Worm (Caenorhabditis elegans) whole organism, L3 larva: ENCODE measurements around the gene fipr-6.
A peak's percentile ranks its signal among the peaks of the same experiment; 100 is the strongest.

Source experiments
- ZK546.5 ChIP-seq: sonication (generic microtip); optimal IDR thresholded peaks from 2 replicates; lab custom pipeline; 2017; ENCODE audit warnings: missing biosample characterization, missing genetic modification characterization
- aly-2 ChIP-seq: fragments of 150-350 bp; optimal IDR thresholded peaks from 2 replicates; lab custom pipeline; 2014; ENCODE audit warnings: missing biosample characterization, missing genetic modification characterization
- ama-1 ChIP-seq: fragments of 150-350 bp; optimal IDR thresholded peaks from 2 replicates; lab custom pipeline; 2018
- ceh-16 ChIP-seq: sonication (generic microtip); optimal IDR thresholded peaks from 2 replicates; lab custom pipeline; 2017; ENCODE audit warnings: missing biosample characterization, missing genetic modification characterization
- ceh-28 ChIP-seq: fragments of 150-350 bp; optimal IDR thresholded peaks from 2 replicates; lab custom pipeline; 2014; ENCODE audit warnings: missing biosample characterization, missing genetic modification reagents, missing genetic modification characterization
- ceh-82 ChIP-seq: fragments of 150-350 bp; optimal IDR thresholded peaks from 2 replicates; lab custom pipeline; 2014; ENCODE audit warnings: missing biosample characterization, missing genetic modification characterization
- ceh-9 ChIP-seq: sonication (generic microtip); optimal IDR thresholded peaks from 2 replicates; lab custom pipeline; 2018; ENCODE audit warnings: missing biosample characterization, missing genetic modification characterization
- egl-27 ChIP-seq: sonication (generic microtip); optimal IDR thresholded peaks from 4 replicates; lab custom pipeline; 2017; ENCODE audit warnings: missing biosample characterization, missing genetic modification reagents, missing genetic modification characterization
- egl-5 ChIP-seq: fragments of 150-350 bp; optimal IDR thresholded peaks from 2 replicates; lab custom pipeline; 2017; ENCODE audit warnings: missing biosample characterization, missing genetic modification reagents, missing genetic modification characterization, inconsistent platforms
- elt-1 ChIP-seq: fragments of 150-350 bp; optimal IDR thresholded peaks from 2 replicates; lab custom pipeline; 2014; ENCODE audit warnings: missing biosample characterization, missing genetic modification characterization
- elt-2 ChIP-seq: sonication (generic microtip); optimal IDR thresholded peaks from 2 replicates; lab custom pipeline; 2016; ENCODE audit warnings: missing genetic modification reagents, mild to moderate bottlenecking, missing genetic modification characterization, missing compliant biosample characterization
- eor-1 ChIP-seq, 2 experiments: fragments of 150-350 bp; optimal IDR thresholded peaks; 2 replicates each; lab custom pipeline; 2014 to 2018; ENCODE audit warnings: missing biosample characterization in 2 of 2, missing genetic modification characterization in 2 of 2
- fkh-10 ChIP-seq: sonication (generic microtip); optimal IDR thresholded peaks from 2 replicates; lab custom pipeline; 2017; ENCODE audit warnings: missing biosample characterization, missing genetic modification reagents, missing genetic modification characterization
- fkh-2 ChIP-seq: fragments of 150-350 bp; optimal IDR thresholded peaks from 2 replicates; lab custom pipeline; 2014; ENCODE audit warnings: missing biosample characterization, missing genetic modification reagents, missing genetic modification characterization
- fos-1 ChIP-seq: fragments of 150-350 bp; optimal IDR thresholded peaks from 2 replicates; lab custom pipeline; 2014; ENCODE audit warnings: missing biosample characterization, missing genetic modification characterization
- hmg-11 ChIP-seq: sonication (generic microtip); optimal IDR thresholded peaks from 2 replicates; lab custom pipeline; 2016; ENCODE audit warnings: missing genetic modification characterization, missing compliant biosample characterization
- jun-1 ChIP-seq: fragments of 150-350 bp; optimal IDR thresholded peaks from 2 replicates; lab custom pipeline; 2014; ENCODE audit warnings: missing biosample characterization, missing genetic modification reagents, missing genetic modification characterization
- lin-15B ChIP-seq: fragments of 150-350 bp; optimal IDR thresholded peaks from 2 replicates; lab custom pipeline; 2014; ENCODE audit warnings: missing biosample characterization, missing genetic modification characterization
- lin-39 ChIP-seq: fragments of 150-350 bp; optimal IDR thresholded peaks from 2 replicates; lab custom pipeline; 2018; ENCODE audit warnings: missing biosample characterization, missing genetic modification reagents, missing genetic modification characterization
- lsy-12 ChIP-seq: sonication (generic microtip); optimal IDR thresholded peaks from 2 replicates; lab custom pipeline; 2016; ENCODE audit warnings: mild to moderate bottlenecking, missing genetic modification characterization, missing compliant biosample characterization
- nfya-1 ChIP-seq: sonication (generic microtip); optimal IDR thresholded peaks from 2 replicates; lab custom pipeline; 2017; ENCODE audit warnings: missing genetic modification characterization, mild to moderate bottlenecking, missing compliant biosample characterization, antibody characterized with exemption, moderate library complexity; ENCODE audit not compliant: insufficient read depth
- nhr-11 ChIP-seq: fragments of 150-350 bp; optimal IDR thresholded peaks from 2 replicates; lab custom pipeline; 2014; ENCODE audit warnings: missing biosample characterization, missing genetic modification characterization
- nhr-23 ChIP-seq: fragments of 150-350 bp; optimal IDR thresholded peaks from 2 replicates; lab custom pipeline; 2014; ENCODE audit warnings: missing biosample characterization, missing genetic modification reagents, missing genetic modification characterization
- nhr-25 ChIP-seq: sonication (generic microtip); optimal IDR thresholded peaks from 2 replicates; lab custom pipeline; 2017; ENCODE audit warnings: missing biosample characterization, missing genetic modification characterization
- nhr-28 ChIP-seq: fragments of 150-350 bp; optimal IDR thresholded peaks from 2 replicates; lab custom pipeline; 2014; ENCODE audit warnings: missing biosample characterization, missing genetic modification characterization
- nhr-43 ChIP-seq: sonication (generic microtip); optimal IDR thresholded peaks from 2 replicates; lab custom pipeline; 2016; ENCODE audit warnings: mild to moderate bottlenecking, missing genetic modification characterization, missing compliant biosample characterization; ENCODE audit not compliant: poor library complexity, severe bottlenecking
- nhr-67 ChIP-seq: fragments of 150-350 bp; optimal IDR thresholded peaks from 2 replicates; lab custom pipeline; 2014; ENCODE audit warnings: missing biosample characterization, missing genetic modification characterization
- nhr-76 ChIP-seq: fragments of 150-350 bp; sonication (generic microtip); optimal IDR thresholded peaks from 5 replicates; lab custom pipeline; 2014; ENCODE audit warnings: missing biosample characterization, missing genetic modification characterization
- nhr-77 ChIP-seq: fragments of 150-350 bp; optimal IDR thresholded peaks from 2 replicates; lab custom pipeline; 2014; ENCODE audit warnings: missing biosample characterization, missing genetic modification characterization
- pha-4 ChIP-seq: fragments of 150-350 bp; optimal IDR thresholded peaks from 2 replicates; lab custom pipeline; 2014; ENCODE audit warnings: missing biosample characterization, missing genetic modification reagents, missing genetic modification characterization
- pqm-1 ChIP-seq: fragments of 150-350 bp; optimal IDR thresholded peaks from 2 replicates; lab custom pipeline; 2017; ENCODE audit warnings: missing biosample characterization, missing genetic modification characterization, inconsistent platforms
- skn-1 ChIP-seq: fragments of 150-350 bp; optimal IDR thresholded peaks from 2 replicates; lab custom pipeline; 2014; ENCODE audit warnings: missing biosample characterization, missing genetic modification characterization
- snpc-4 ChIP-seq: fragments of 150-350 bp; optimal IDR thresholded peaks from 2 replicates; lab custom pipeline; 2014; ENCODE audit warnings: missing biosample characterization, missing genetic modification characterization
- tbx-2 ChIP-seq: sonication (generic microtip); optimal IDR thresholded peaks from 2 replicates; lab custom pipeline; 2016; ENCODE audit warnings: mild to moderate bottlenecking, missing genetic modification characterization, missing compliant biosample characterization
- unc-39 ChIP-seq: sonication (generic microtip); optimal IDR thresholded peaks from 4 replicates; lab custom pipeline; 2017; ENCODE audit warnings: missing biosample characterization, missing genetic modification characterization
- unc-62 ChIP-seq: fragments of 150-350 bp; sonication (generic microtip); optimal IDR thresholded peaks from 4 replicates; lab custom pipeline; 2014; ENCODE audit warnings: missing biosample characterization, missing genetic modification reagents, missing genetic modification characterization
- zag-1 ChIP-seq: fragments of 150-350 bp; optimal IDR thresholded peaks from 2 replicates; lab custom pipeline; 2014; ENCODE audit warnings: missing biosample characterization, missing genetic modification characterization
- ztf-11 ChIP-seq: fragments of 150-350 bp; optimal IDR thresholded peaks from 2 replicates; lab custom pipeline; 2014; ENCODE audit warnings: missing biosample characterization, missing genetic modification characterization
- ztf-4 ChIP-seq: fragments of 150-350 bp; optimal IDR thresholded peaks from 2 replicates; lab custom pipeline; 2014; ENCODE audit warnings: missing biosample characterization, missing genetic modification characterization

fipr-6 gene

DNA sequence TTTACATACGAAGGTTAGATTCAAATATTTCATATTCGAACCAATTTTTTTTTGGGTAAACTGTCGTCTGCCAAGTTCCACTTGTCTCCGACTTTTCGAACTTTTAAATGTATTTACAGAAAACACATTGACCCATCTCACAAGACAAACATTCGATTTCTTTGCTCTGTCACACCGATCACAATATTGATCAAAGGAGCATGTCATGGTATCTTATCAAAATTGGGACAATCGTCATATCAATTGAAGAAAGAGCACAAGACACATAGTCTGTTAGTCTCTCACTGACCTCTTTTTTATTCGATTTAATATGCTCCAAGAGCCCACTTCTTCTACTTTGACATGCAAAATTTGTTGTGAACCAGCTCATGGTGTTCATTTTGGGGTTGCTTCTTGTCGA is 25.0 kb downstream of the fipr-6 start, which contains the start of gene nhr-232:
Gene nhr-232, plus strand, starts transcription at position 121 of the 400 bp plus-strand sequence.
- peak; percentile 84 for TF ChIP-seq pqm-1 (tag; lab: Kevin White, UChicago)
- peak; percentile 70 for TF ChIP-seq pha-4 (tag; lab: Kevin White, UChicago)
- TF ChIP-seq jun-1, result peak; percentile 27
- TF ChIP-seq fos-1 (tag; lab: Kevin White, UChicago), result no peak
- no peak for TF ChIP-seq nhr-77 (tag; lab: Kevin White, UChicago)
- TF ChIP-seq elt-2 (tag; lab: Kevin White, UChicago), result peak; percentile 81
- TF ChIP-seq nhr-76 (tag; lab: Kevin White, UChicago), result no peak

- TF ChIP-seq elt-2 (tag; lab: Kevin White, UChicago) (no peak), nhr-25 (tag; lab: Kevin White, UChicago) (no peak), lin-39 (tag; lab: Kevin White, UChicago) (no peak), eor-1 (tag; optimal IDR thresholded peaks at IDR 0.05; lab: Kevin White, UChicago) (no peak), egl-5 (tag; lab: Kevin White, UChicago) (no peak), elt-1 (no peak), hmg-11 (tag; lab: Kevin White, UChicago) (no peak), fkh-2 (tag; lab: Kevin White, UChicago) (no peak), ceh-82 (tag; lab: Kevin White, UChicago) (no peak), jun-1 (no peak), lsy-12 (tag; lab: Kevin White, UChicago) (no peak)
Observed at ce11 chrV:10260460-10260859, 29.4 kb downstream of the fipr-6 start, which contains the start of gene sri-18. Gene sri-18 (minus strand): TSS chrV:10260560.

ce11 chrV:10265019-10265418 is 34.0 kb downstream of the fipr-6 start:
- TF ChIP-seq lin-15B (tag; lab: Kevin White, UChicago) (no peak), ZK546.5 (no peak), nfya-1 (tag; lab: Kevin White, UChicago) (no peak), snpc-4 (tag; lab: Kevin White, UChicago) (no peak), unc-62 (GFP tag; lab: Kevin White, UChicago) (no peak), nhr-43 (tag; lab: Kevin White, UChicago) (no peak), pha-4 (tag; lab: Kevin White, UChicago) (peak; percentile 58)

- TF ChIP-seq skn-1 (tag; lab: Kevin White, UChicago) (no peak), nhr-23 (no peak), ztf-4 (no peak), nhr-77 (tag; lab: Kevin White, UChicago) (no peak), tbx-2 (tag; lab: Kevin White, UChicago) (no peak), eor-1 (tag; optimal IDR thresholded peaks at IDR 0.05; lab: Kevin White, UChicago) (no peak), fos-1 (tag; lab: Kevin White, UChicago) (no peak), fkh-10 (GFP tag; lab: Kevin White, UChicago) (no peak)
Observed at ce11 chrV:10266050-10266449, 35.0 kb downstream of the fipr-6 start.

DNA sequence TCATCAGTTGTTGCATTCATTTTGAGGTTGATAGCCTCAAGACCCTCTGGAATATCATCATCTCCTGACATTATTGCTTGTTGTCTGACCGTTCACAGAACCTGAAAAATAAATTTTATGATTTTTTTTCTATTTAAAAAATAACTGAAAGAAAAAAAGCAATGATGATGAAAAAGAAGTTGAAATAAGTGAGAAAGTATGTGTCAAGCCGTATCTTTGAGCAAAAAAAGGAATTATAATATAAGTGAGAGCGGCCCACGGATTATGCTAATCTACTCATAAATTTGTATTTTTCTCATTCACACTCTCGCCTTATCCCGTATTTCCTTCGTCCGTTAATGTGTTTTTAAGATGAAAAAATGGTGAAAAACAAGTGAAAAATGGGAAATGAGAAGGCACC is 39.2 kb downstream of the fipr-6 start, which contains the start of gene ric-4:
Gene ric-4, minus strand, starts transcription at position 101 of the 400 bp plus-strand sequence.
- TF ChIP-seq elt-2 (tag; lab: Kevin White, UChicago) (no peak), jun-1 (no peak), ceh-9 (tag; lab: Kevin White, UChicago) (no peak), eor-1 (tag; optimal IDR thresholded peaks at IDR 0.05; lab: Kevin White, UChicago) (no peak), nhr-23 (no peak), aly-2 (tag; lab: Kevin White, UChicago) (no peak), fos-1 (tag; lab: Kevin White, UChicago) (no peak), fkh-2 (tag; lab: Kevin White, UChicago) (no peak), egl-27 (no peak)

DNA sequence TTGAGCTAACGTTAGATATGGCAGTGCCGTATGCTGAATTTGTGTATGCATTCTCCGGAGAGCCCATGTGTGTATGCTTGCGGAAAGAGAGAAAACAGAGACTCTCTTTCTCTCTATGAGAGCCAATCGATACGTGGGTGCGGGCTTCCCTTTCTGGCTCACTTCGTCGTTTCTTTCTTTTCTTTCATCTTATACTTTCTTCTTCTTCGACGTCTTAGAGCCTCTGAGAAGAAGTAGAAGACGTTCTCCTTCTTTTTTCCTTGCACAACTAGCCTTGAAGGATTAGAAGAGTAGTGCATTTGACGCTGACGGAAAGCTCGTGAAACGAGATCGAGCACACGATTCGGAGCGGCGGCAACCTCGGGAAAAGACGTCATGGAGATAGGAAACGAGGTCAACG is 42.8 kb downstream of the fipr-6 start:
- TF ChIP-seq unc-62 (GFP tag; lab: Kevin White, UChicago) (peak; percentile 81), ztf-4 (no peak), ceh-16 (tag; lab: Kevin White, UChicago) (no peak), unc-39 (tag; lab: Kevin White, UChicago) (no peak), nhr-11 (tag; lab: Kevin White, UChicago) (peak; percentile 46), tbx-2 (tag; lab: Kevin White, UChicago) (no peak), ceh-82 (tag; lab: Kevin White, UChicago) (no peak), ceh-9 (tag; lab: Kevin White, UChicago) (no peak), lin-15B (tag; lab: Kevin White, UChicago) (no peak), nhr-28 (tag; lab: Kevin White, UChicago) (no peak), lin-39 (tag; lab: Kevin White, UChicago) (no peak), ceh-28 (tag; lab: Kevin White, UChicago) (peak; percentile 56), ama-1 (lab: Kevin White, UChicago) (no peak), snpc-4 (tag; lab: Kevin White, UChicago) (peak; percentile 55), jun-1 (no peak), elt-1 (peak; percentile 67), ztf-11 (tag; lab: Kevin White, UChicago) (no peak), skn-1 (tag; lab: Kevin White, UChicago) (no peak), fkh-2 (tag; lab: Kevin White, UChicago) (no peak), nhr-67 (tag; lab: Kevin White, UChicago) (no peak), pha-4 (tag; lab: Kevin White, UChicago) (no peak), hmg-11 (tag; lab: Kevin White, UChicago) (peak; percentile 76), egl-27 (no peak), nhr-43 (tag; lab: Kevin White, UChicago) (no peak), fkh-10 (GFP tag; lab: Kevin White, UChicago) (peak; percentile 85), ZK546.5 (no peak), zag-1 (tag; lab: Kevin White, UChicago) (no peak), nhr-76 (tag; lab: Kevin White, UChicago) (no peak)
